Worm (Caenorhabditis elegans) whole organism, late embryonic: ENCODE measurements around the gene C12D5.3.

ENCODE experiments used
- C08G9.2 ChIP-seq: sonication (generic microtip); optimal IDR thresholded peaks from 2 replicates; lab custom pipeline; 2016; ENCODE audit warnings: mild to moderate bottlenecking, missing genetic modification characterization, moderate library complexity, missing compliant biosample characterization
- C38D4.7 ChIP-seq: fragments of 200-800 bp; sonication (Bioruptor generic); optimal IDR thresholded peaks from 2 replicates; lab custom pipeline; 2018; ENCODE audit warnings: mild to moderate bottlenecking, missing genetic modification characterization, moderate library complexity, missing compliant biosample characterization
- K02D7.2 ChIP-seq: sonication (generic microtip); optimal IDR thresholded peaks from 2 replicates; lab custom pipeline; 2017; ENCODE audit warnings: mild to moderate bottlenecking, missing genetic modification characterization, missing compliant biosample characterization
- Y22D7AL.16 ChIP-seq: sonication (generic microtip); optimal IDR thresholded peaks from 2 replicates; lab custom pipeline; 2016; ENCODE audit warnings: missing genetic modification characterization, missing compliant biosample characterization
- ahr-1 ChIP-seq: sonication (generic microtip); optimal IDR thresholded peaks from 2 replicates; lab custom pipeline; 2016; ENCODE audit warnings: missing genetic modification characterization, missing compliant biosample characterization
- ceh-14 ChIP-seq: sonication (generic microtip); optimal IDR thresholded peaks from 2 replicates; lab custom pipeline; 2016; ENCODE audit warnings: missing genotype, missing genetic modification characterization, missing compliant biosample characterization
- ceh-18 ChIP-seq: sonication (generic microtip); optimal IDR thresholded peaks from 2 replicates; lab custom pipeline; 2016; ENCODE audit warnings: missing genetic modification characterization, missing compliant biosample characterization
- ceh-19 ChIP-seq: fragments of 200-800 bp; sonication (Bioruptor generic); optimal IDR thresholded peaks from 2 replicates; lab custom pipeline; 2018; ENCODE audit warnings: mild to moderate bottlenecking, missing genetic modification characterization, missing compliant biosample characterization
- ceh-22 ChIP-seq: sonication (generic microtip); optimal IDR thresholded peaks from 2 replicates; lab custom pipeline; 2017; ENCODE audit warnings: missing biosample characterization, missing genetic modification characterization
- ceh-24 ChIP-seq: sonication (generic microtip); optimal IDR thresholded peaks from 2 replicates; lab custom pipeline; 2016; ENCODE audit warnings: mild to moderate bottlenecking, missing genetic modification characterization, missing compliant biosample characterization
- ceh-34 ChIP-seq: sonication (generic microtip); optimal IDR thresholded peaks from 2 replicates; lab custom pipeline; 2016; ENCODE audit warnings: mild to moderate bottlenecking, missing genetic modification characterization, missing compliant biosample characterization
- ceh-45 ChIP-seq: fragments of 200-800 bp; sonication (Bioruptor generic); IDR thresholded peaks from 2 replicates; pipeline ENCODE4 v1.3.6; 2022; ENCODE audit warnings: missing genetic modification reagents, missing genetic modification characterization, missing compliant biosample characterization
- ceh-6 ChIP-seq: fragments of 200-800 bp; sonication (Bioruptor generic); optimal IDR thresholded peaks from 2 replicates; lab custom pipeline; 2018; ENCODE audit warnings: mild to moderate bottlenecking, missing genetic modification characterization, missing compliant biosample characterization
- elt-2 ChIP-seq: sonication (generic microtip); optimal IDR thresholded peaks from 2 replicates; lab custom pipeline; 2016; ENCODE audit warnings: missing genetic modification reagents, missing genetic modification characterization, missing compliant biosample characterization
- elt-4 ChIP-seq: sonication (generic microtip); optimal IDR thresholded peaks from 2 replicates; lab custom pipeline; 2016; ENCODE audit warnings: missing genetic modification characterization, missing compliant biosample characterization
- ets-4 ChIP-seq: sonication (generic microtip); optimal IDR thresholded peaks from 2 replicates; lab custom pipeline; 2016; ENCODE audit warnings: missing genetic modification characterization, missing compliant biosample characterization
- eyg-1 ChIP-seq: sonication (generic microtip); optimal IDR thresholded peaks from 2 replicates; lab custom pipeline; 2016; ENCODE audit warnings: missing genotype, missing genetic modification characterization, missing compliant biosample characterization
- hlh-15 ChIP-seq: sonication (generic microtip); optimal IDR thresholded peaks from 2 replicates; lab custom pipeline; 2016; ENCODE audit warnings: missing genetic modification characterization, missing compliant biosample characterization
- hlh-30 ChIP-seq: sonication (generic microtip); optimal IDR thresholded peaks from 2 replicates; lab custom pipeline; 2017; ENCODE audit warnings: antibody characterized with exemption, missing genetic modification characterization, missing compliant biosample characterization; ENCODE audit not compliant: insufficient read depth
- madf-2 ChIP-seq: sonication (generic microtip); optimal IDR thresholded peaks from 2 replicates; lab custom pipeline; 2017; ENCODE audit warnings: missing genetic modification characterization, missing compliant biosample characterization
- nhr-232 ChIP-seq: sonication (generic microtip); optimal IDR thresholded peaks from 2 replicates; lab custom pipeline; 2016; ENCODE audit warnings: missing genetic modification characterization, missing compliant biosample characterization
- npax-4 ChIP-seq: sonication (generic microtip); optimal IDR thresholded peaks from 2 replicates; lab custom pipeline; 2016; ENCODE audit warnings: missing genetic modification characterization, missing compliant biosample characterization
- odd-2 ChIP-seq: sonication (generic microtip); optimal IDR thresholded peaks from 2 replicates; lab custom pipeline; 2017; ENCODE audit warnings: antibody characterized with exemption, mild to moderate bottlenecking, missing genetic modification characterization, missing compliant biosample characterization
- pag-3 ChIP-seq: sonication (generic microtip); optimal IDR thresholded peaks from 2 replicates; lab custom pipeline; 2016; ENCODE audit warnings: missing compliant biosample characterization, missing genetic modification characterization, borderline replicate concordance
- pha-4 ChIP-seq: fragments of 150-350 bp; optimal IDR thresholded peaks from 2 replicates; lab custom pipeline; 2018; ENCODE audit warnings: missing biosample characterization, missing genetic modification reagents, missing genetic modification characterization
- pqm-1 ChIP-seq: sonication (generic microtip); optimal IDR thresholded peaks from 2 replicates; lab custom pipeline; 2016; ENCODE audit warnings: missing genetic modification characterization, missing compliant biosample characterization
- ref-2 ChIP-seq: sonication (generic microtip); optimal IDR thresholded peaks from 2 replicates; lab custom pipeline; 2016; ENCODE audit warnings: missing genetic modification characterization, missing compliant biosample characterization
- sdc-2 ChIP-seq: sonication (generic microtip); optimal IDR thresholded peaks from 2 replicates; lab custom pipeline; 2016; ENCODE audit warnings: missing genotype, missing genetic modification characterization, missing compliant biosample characterization
- syd-9 ChIP-seq: sonication (generic microtip); optimal IDR thresholded peaks from 2 replicates; lab custom pipeline; 2016; ENCODE audit warnings: mild to moderate bottlenecking, missing genetic modification characterization, moderate library complexity, missing compliant biosample characterization
- tbx-2 ChIP-seq: sonication (generic microtip); optimal IDR thresholded peaks from 2 replicates; lab custom pipeline; 2016; ENCODE audit warnings: missing genetic modification characterization, missing compliant biosample characterization
- tbx-7 ChIP-seq: sonication (generic microtip); optimal IDR thresholded peaks from 2 replicates; lab custom pipeline; 2016; ENCODE audit warnings: missing genotype, missing genetic modification characterization, missing compliant biosample characterization
- ttx-3 ChIP-seq: sonication (generic microtip); optimal IDR thresholded peaks from 2 replicates; lab custom pipeline; 2016; ENCODE audit warnings: missing genetic modification reagents, missing genetic modification characterization, missing compliant biosample characterization
- unc-3 ChIP-seq, 2 experiments: fragments of 200-800 bp in 1 of 2; sonication (Bioruptor generic) in 1 of 2; sonication (generic microtip) in 1 of 2; conservative IDR thresholded peaks in 1 of 2; optimal IDR thresholded peaks in 1 of 2; 2 replicates each; pipeline versions ENCODE4 v1.3.6 to Lab custom; 2016 to 2022; ENCODE audit warnings: missing compliant biosample characterization in 2 of 2, missing genetic modification characterization in 2 of 2, missing genetic modification reagents in 1 of 2
- unc-55 ChIP-seq: sonication (generic microtip); optimal IDR thresholded peaks from 2 replicates; lab custom pipeline; 2017; ENCODE audit warnings: missing biosample characterization, missing genetic modification reagents, missing genetic modification characterization
- zip-5 ChIP-seq: sonication (generic microtip); optimal IDR thresholded peaks from 2 replicates; lab custom pipeline; 2016; ENCODE audit warnings: missing genetic modification characterization, missing compliant biosample characterization

Gene C12D5.3

ce11 chrV:7708525-7708924, 32.5 kb downstream of the C12D5.3 start, which contains the start of gene ZK105.11:
Gene ZK105.11 (minus strand): TSS chrV:7708625.
- TF ChIP-seq C08G9.2 (tag; lab: Kevin White, UChicago) (no peak), ceh-19 (GFP tag; lab: Kevin White, UChicago) (no peak), npax-4 (no peak)

- TF ChIP-seq ttx-3 (tag; lab: Kevin White, UChicago) (no peak), ceh-22 (tag; lab: Kevin White, UChicago) (no peak), madf-2 (tag; lab: Kevin White, UChicago) (no peak), ceh-6 (GFP tag; lab: Kevin White, UChicago) (no peak), ceh-24 (no peak), nhr-232 (no peak), ahr-1 (no peak), pha-4 (tag; lab: Kevin White, UChicago) (no peak), unc-55 (no peak)
- TF ChIP-seq, all 69 proteins: peak for 0
Measured at ce11 chrV:7713072-7713471, 37.1 kb downstream of the C12D5.3 start, which contains the start of gene ZK105.13. Gene ZK105.13 (minus strand): TSS chrV:7713172.

ce11 chrV:7713691-7714090, 37.7 kb downstream of the C12D5.3 start, which contains the start of gene ZK105.1:
Gene ZK105.1 (plus strand): TSS chrV:7713991.
- TF ChIP-seq syd-9 (tag; lab: Kevin White, UChicago) (no peak), ceh-45 (GFP tag; lab: Robert Waterston, UW) (no peak), zip-5 (no peak), ceh-22 (tag; lab: Kevin White, UChicago) (no peak), pqm-1 (tag; lab: Kevin White, UChicago) (no peak), ets-4 (tag; lab: Kevin White, UChicago) (no peak), ceh-6 (GFP tag; lab: Kevin White, UChicago) (no peak), ref-2 (tag; lab: Kevin White, UChicago) (no peak), ceh-14 (no peak), elt-4 (tag; lab: Kevin White, UChicago) (no peak), elt-2 (tag; lab: Kevin White, UChicago) (no peak), K02D7.2 (tag; lab: Kevin White, UChicago) (no peak), C08G9.2 (tag; lab: Kevin White, UChicago) (no peak), hlh-15 (tag; lab: Kevin White, UChicago) (no peak), odd-2 (no peak), sdc-2 (tag; lab: Kevin White, UChicago) (no peak)
- TF ChIP-seq, all 69 proteins: peak for 0

- TF ChIP-seq odd-2 (no peak), hlh-30 (tag; lab: Kevin White, UChicago) (no peak), zip-5 (no peak)
Measured at ce11 chrV:7716034-7716433, 40.0 kb downstream of the C12D5.3 start, which contains the start of gene ZK105.12. Gene ZK105.12 (minus strand): TSS chrV:7716134.

ce11 chrV:7717629-7718028, 41.6 kb downstream of the C12D5.3 start, which contains the start of gene ZK105.5:
Gene ZK105.5 (minus strand): TSS chrV:7717729.
- TF ChIP-seq ceh-19 (GFP tag; lab: Kevin White, UChicago) = no peak
- no peak for TF ChIP-seq C38D4.7
- TF ChIP-seq tbx-7 (tag; lab: Kevin White, UChicago) = no peak
- TF ChIP-seq ceh-34 (tag; lab: Kevin White, UChicago) = no peak
- TF ChIP-seq pqm-1 (tag; lab: Kevin White, UChicago) = no peak
- no peak for TF ChIP-seq Y22D7AL.16
- TF ChIP-seq unc-3 (GFP tag; conservative IDR thresholded peaks at IDR 0.05; lab: Robert Waterston, UW) = no peak
- TF ChIP-seq unc-3 (tag; optimal IDR thresholded peaks at IDR 0.05; lab: Kevin White, UChicago) = no peak
- no peak for TF ChIP-seq ceh-18 (tag; lab: Kevin White, UChicago)
- TF ChIP-seq pag-3 (tag; lab: Kevin White, UChicago) = no peak
- no peak for TF ChIP-seq tbx-2
- TF ChIP-seq eyg-1 = no peak
